Fruit fly (Drosophila melanogaster): ENCODE results near the gene CG18273.

The CG18273 gene

dm6 chrX:456959-457358 is 30.4 kb downstream of the CG18273 start (continued):
- TF ChIP-seq C15 (GFP tag; IDR thresholded peaks at IDR 0.05) (no peak), pros (GFP tag; optimal IDR thresholded peaks at IDR 0.05) (peak; percentile 85), Med (GFP tag) (no peak), dan (GFP tag; IDR thresholded peaks at IDR 0.05) (no peak)

- TF ChIP-seq CG13894 (tag; optimal IDR thresholded peaks at IDR 0.05): no peak
- TF ChIP-seq chif (GFP tag; optimal IDR thresholded peaks at IDR 0.05): peak in 1 of 2 experiments; percentile 4
- no peak for TF ChIP-seq E2f1 (GFP tag; IDR thresholded peaks at IDR 0.05)
- no peak for TF ChIP-seq CG12104 (GFP tag; optimal IDR thresholded peaks at IDR 0.05)
- peak; percentile 5 for TF ChIP-seq dmrt11E (tag; optimal IDR thresholded peaks at IDR 0.05)
Measured at dm6 chrX:452716-453115, 34.7 kb downstream of the CG18273 start.

dm6 chrX:448978-449377 is 38.4 kb downstream of the CG18273 start:
- TF ChIP-seq Tbp (GFP tag; optimal IDR thresholded peaks at IDR 0.05): no peak
- no peak for TF ChIP-seq bowl (GFP tag; IDR thresholded peaks at IDR 0.05)
- no peak for TF ChIP-seq inv (GFP tag; IDR thresholded peaks at IDR 0.05; ENCODE audit: partially characterized antibody)
- TF ChIP-seq HLHmδ (GFP tag; optimal IDR thresholded peaks at IDR 0.05): no peak
- TF ChIP-seq vnd (GFP tag; IDR thresholded peaks at IDR 0.05; ENCODE audit: partially characterized antibody): no peak
- no peak for TF ChIP-seq CG12769 (tag; optimal IDR thresholded peaks at IDR 0.05)
- TF ChIP-seq CG4730 (GFP tag; IDR thresholded peaks at IDR 0.05): no peak
- no peak for TF ChIP-seq CG17612 (GFP tag; IDR thresholded peaks at IDR 0.05)
- TF ChIP-seq CG2202 (tag; optimal IDR thresholded peaks at IDR 0.05): no peak
- TF ChIP-seq CG17361 (GFP tag; IDR thresholded peaks at IDR 0.05): no peak
- TF ChIP-seq CG4404 (GFP tag; IDR thresholded peaks at IDR 0.05): no peak
- TF ChIP-seq Camta (GFP tag; optimal IDR thresholded peaks at IDR 0.05): no peak
- TF ChIP-seq run (tag; optimal IDR thresholded peaks at IDR 0.05): no peak
- no peak for TF ChIP-seq CG12942 (GFP tag; optimal IDR thresholded peaks at IDR 0.05)

DNA sequence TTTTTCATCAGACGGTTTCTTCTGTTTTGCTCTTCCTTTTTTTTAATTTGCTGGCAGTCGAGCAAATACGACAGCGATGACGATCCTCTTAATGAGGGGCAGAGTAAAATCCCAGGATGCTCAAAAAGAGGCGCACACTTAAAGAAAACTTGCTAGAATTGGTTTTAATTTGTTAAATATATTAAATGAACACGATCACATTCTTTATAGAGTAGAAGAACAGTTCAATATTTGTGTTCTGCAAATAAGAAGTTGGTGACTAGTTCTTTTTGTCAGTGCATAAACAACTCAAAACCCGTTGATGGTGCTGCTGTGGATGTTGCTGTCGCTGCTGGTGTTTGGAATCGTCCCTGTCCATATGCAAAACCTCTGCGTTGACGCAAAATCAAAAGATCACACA is 39.1 kb downstream of the CG18273 start:
- TF ChIP-seq CG17912 (GFP tag; optimal IDR thresholded peaks at IDR 0.05) (no peak), Drgx (GFP tag; IDR thresholded peaks at IDR 0.05) (peak; percentile 34; the same call in 1 of the 2 replicates), CG17385 (GFP tag; optimal IDR thresholded peaks at IDR 0.05) (no peak), prd (optimal IDR thresholded peaks at IDR 0.05) (no peak), prd (GFP tag; IDR thresholded peaks at IDR 0.05) (peak; percentile 28; the same call in 1 of the 3 replicates), CG8290 (GFP tag; optimal IDR thresholded peaks at IDR 0.05) (no peak), CG8290 (tag; optimal IDR thresholded peaks at IDR 0.05) (no peak), Mad (GFP tag; optimal IDR thresholded peaks at IDR 0.05) (no peak), CG9932 (GFP tag; IDR thresholded peaks at IDR 0.05) (no peak), lbe (GFP tag; optimal IDR thresholded peaks at IDR 0.05) (peak; percentile 58), Tbp (GFP tag; optimal IDR thresholded peaks at IDR 0.05) (no peak), bsh (GFP tag; optimal IDR thresholded peaks at IDR 0.05) (peak in 1 of 2 experiments; percentile 36), CG34376 (GFP tag; optimal IDR thresholded peaks at IDR 0.05) (no peak), corto (GFP tag; optimal IDR thresholded peaks at IDR 0.05) (peak; percentile 43)

DNA sequence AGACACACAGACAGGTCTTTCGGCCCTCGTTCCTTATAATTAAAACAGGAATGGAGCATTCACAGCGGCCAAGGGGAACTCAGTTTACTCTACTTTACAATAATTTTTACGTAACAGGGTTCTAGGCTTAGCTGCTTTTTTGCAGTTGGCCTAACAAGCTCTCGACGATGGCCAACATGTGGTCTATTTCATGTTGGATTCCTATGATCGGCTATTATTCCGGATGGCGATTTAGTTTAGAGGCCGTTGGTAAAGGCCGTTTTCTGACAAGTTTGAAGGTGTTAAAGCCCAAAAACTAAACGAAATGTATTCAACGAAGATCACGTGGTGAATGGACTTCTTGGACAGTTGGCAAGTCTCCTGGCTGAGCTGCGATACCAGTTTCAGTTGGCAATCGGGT is 41.4 kb downstream of the CG18273 start:
- TF ChIP-seq nom (GFP tag; optimal IDR thresholded peaks at IDR 0.05): peak; percentile 10
- no peak for TF ChIP-seq dati (GFP tag; IDR thresholded peaks at IDR 0.05)
- peak; percentile 52 for TF ChIP-seq Ets65A (GFP tag)

Data from whole organism, embryonic.